Fruit fly (Drosophila melanogaster) whole organism, embryonic: ENCODE data around the gene Gr64d.

Experiments
- ATbp ChIP-seq: fragments of 200-800 bp; sonication (Bioruptor generic); optimal IDR thresholded peaks from 2 replicates; lab custom pipeline; 2017; ENCODE audit warnings: missing biosample characterization, mild to moderate bottlenecking, missing genetic modification characterization, missing genetic modification reagents
- Asciz ChIP-seq: fragments of 200-800 bp; sonication (Bioruptor generic); optimal IDR thresholded peaks from 2 replicates; lab custom pipeline; 2017; ENCODE audit warnings: missing biosample characterization, mild to moderate bottlenecking, missing genetic modification characterization, missing genetic modification reagents
- Atf-2 ChIP-seq: fragments of 200-800 bp; sonication (Bioruptor generic); optimal IDR thresholded peaks from 2 replicates; lab custom pipeline; 2016; ENCODE audit warnings: missing biosample characterization, missing genetic modification characterization
- Atf3 ChIP-seq: fragments of 200-800 bp; sonication (Bioruptor generic); optimal IDR thresholded peaks from 3 replicates; lab custom pipeline; 2016; ENCODE audit warnings: missing biosample characterization, missing genetic modification characterization
- Awh ChIP-seq: fragments of 200-800 bp; sonication (Bioruptor generic); IDR thresholded peaks from 2 replicates; pipeline ENCODE4, ENCODE4 v1.3.6; 2022; ENCODE audit warnings: missing biosample characterization, missing genetic modification characterization
- CG1024 ChIP-seq: fragments of 200-800 bp; sonication (Bioruptor generic); IDR thresholded peaks from 2 replicates; pipeline ENCODE4 v1.3.6; 2022; ENCODE audit warnings: missing biosample characterization, missing genetic modification characterization
- CG11695 ChIP-seq: fragments of 200-800 bp; sonication (Bioruptor generic); IDR thresholded peaks from 3 replicates; pipeline ENCODE4 v1.3.6; 2022; ENCODE audit warnings: missing biosample characterization, missing genetic modification characterization
- CG12071 ChIP-seq: fragments of 200-800 bp; sonication (Bioruptor generic); optimal IDR thresholded peaks from 3 replicates; lab custom pipeline; 2018; ENCODE audit warnings: missing biosample characterization, mild to moderate bottlenecking, missing genetic modification characterization
- CG13894 ChIP-seq: fragments of 200-800 bp; sonication (Bioruptor generic); optimal IDR thresholded peaks from 3 replicates; lab custom pipeline; 2018; ENCODE audit warnings: missing biosample characterization, mild to moderate bottlenecking, missing genetic modification characterization, moderate library complexity
- CG14050 ChIP-seq: fragments of 200-800 bp; sonication (Bioruptor generic); IDR thresholded peaks from 3 replicates; pipeline ENCODE4 v1.3.6; 2022; ENCODE audit warnings: missing biosample characterization, missing genetic modification characterization
- CG2199 ChIP-seq: fragments of 200-800 bp; sonication (Bioruptor generic); IDR thresholded peaks from 3 replicates; pipeline ENCODE4 v1.3.6; 2022; ENCODE audit warnings: missing biosample characterization, missing genetic modification characterization
- CG2202 ChIP-seq: fragments of 200-800 bp; sonication (Bioruptor generic); optimal IDR thresholded peaks from 2 replicates; lab custom pipeline; 2018; ENCODE audit warnings: missing biosample characterization, mild to moderate bottlenecking, missing genetic modification characterization
- CG31224 ChIP-seq: fragments of 200-800 bp; sonication (Bioruptor generic); IDR thresholded peaks from 2 replicates; pipeline ENCODE4 v1.3.6; 2022; ENCODE audit warnings: missing biosample characterization, missing genetic modification characterization
- CG33557 ChIP-seq: fragments of 200-800 bp; sonication (Bioruptor generic); optimal IDR thresholded peaks from 2 replicates; lab custom pipeline; 2019; ENCODE audit warnings: missing biosample characterization, mild to moderate bottlenecking, missing genetic modification characterization, moderate library complexity
- CG4282 ChIP-seq: fragments of 200-800 bp; sonication (Bioruptor generic); optimal IDR thresholded peaks from 2 replicates; lab custom pipeline; 2016; ENCODE audit warnings: missing biosample characterization, missing genetic modification characterization
- CG4360 ChIP-seq: fragments of 200-800 bp; sonication (Bioruptor generic); IDR thresholded peaks from 2 replicates; pipeline ENCODE4 v1.3.6; 2022; ENCODE audit warnings: missing biosample characterization, missing genetic modification characterization
- CG4730 ChIP-seq: fragments of 200-800 bp; sonication (Bioruptor generic); IDR thresholded peaks from 2 replicates; pipeline ENCODE4 v1.3.6; 2022; ENCODE audit warnings: missing biosample characterization, missing genetic modification characterization
- CG6175 ChIP-seq: fragments of 200-800 bp; sonication (Bioruptor generic); IDR thresholded peaks from 3 replicates; pipeline ENCODE4 v1.3.6; 2022; ENCODE audit warnings: missing biosample characterization, missing genetic modification characterization
- CG8281 ChIP-seq: fragments of 200-800 bp; sonication (Bioruptor generic); optimal IDR thresholded peaks from 2 replicates; lab custom pipeline; 2018; ENCODE audit warnings: missing biosample characterization, mild to moderate bottlenecking, missing genetic modification characterization, moderate library complexity
- CG8290 ChIP-seq, 3 experiments: fragments of 200-800 bp; sonication (Bioruptor generic); optimal IDR thresholded peaks; 2 replicates each; lab custom pipeline; 2016 to 2019; ENCODE audit warnings: missing biosample characterization in 3 of 3, missing genetic modification characterization in 3 of 3, mild to moderate bottlenecking in 2 of 3, moderate library complexity in 1 of 3
- CG9609 ChIP-seq: fragments of 200-800 bp; sonication (Bioruptor generic); optimal IDR thresholded peaks from 3 replicates; lab custom pipeline; 2016; ENCODE audit warnings: missing biosample characterization, missing genetic modification characterization
- D ChIP-seq, 2 experiments: fragments of 200-800 bp in 1 of 2; fragments of >200 bp in 1 of 2; sonication (Bioruptor generic) in 1 of 2; optimal IDR thresholded peaks; 2 replicates in 1 of 2; 3 replicates in 1 of 2; lab custom pipeline; 2017; ENCODE audit warnings: mild to moderate bottlenecking in 1 of 2, missing biosample characterization in 1 of 2, missing genetic modification characterization in 1 of 2, missing genetic modification reagents in 1 of 2
- Deaf1 ChIP-seq: fragments of 200-800 bp; optimal IDR thresholded peaks from 3 replicates; lab custom pipeline; 2019; ENCODE audit warnings: missing biosample characterization, mild to moderate bottlenecking, missing genetic modification characterization, moderate library complexity
- Dip2 ChIP-seq: fragments of 200-800 bp; sonication (Bioruptor generic); IDR thresholded peaks from 2 replicates; pipeline ENCODE4 v1.3.6; 2022; ENCODE audit warnings: missing biosample characterization, missing genetic modification characterization
- Dll ChIP-seq: fragments of 200-800 bp; sonication (Bioruptor generic); IDR thresholded peaks from 4 replicates; pipeline ENCODE4 v1.3.6; 2022; ENCODE audit warnings: missing biosample characterization, missing genetic modification characterization; ENCODE audit not compliant: partially characterized antibody
- Ets65A ChIP-seq: fragments of 200-800 bp; sonication (Bioruptor generic); peaks from one replicate; lab custom pipeline; 2016; ENCODE audit warnings: missing biosample characterization, missing genetic modification characterization
- H2.0 ChIP-seq: fragments of 200-800 bp; sonication (Bioruptor generic); IDR thresholded peaks from 2 replicates; pipeline ENCODE4 v1.3.6; 2022; ENCODE audit warnings: missing biosample characterization, missing genetic modification characterization
- HLH4C ChIP-seq: fragments of 200-800 bp; sonication (Bioruptor generic); IDR thresholded peaks from 3 replicates; pipeline ENCODE4 v1.3.6; 2022; ENCODE audit warnings: missing biosample characterization, missing genetic modification characterization; ENCODE audit not compliant: partially characterized antibody
- Jarid2 ChIP-seq: fragments of 200-800 bp; sonication (Bioruptor generic); optimal IDR thresholded peaks from 3 replicates; lab custom pipeline; 2017; ENCODE audit warnings: mild to moderate bottlenecking, missing biosample characterization, missing genetic modification reagents, missing genetic modification characterization
- MBD-R2 ChIP-seq: fragments of 200-800 bp; sonication (Bioruptor generic); IDR thresholded peaks from 2 replicates; pipeline ENCODE4 v1.3.6; 2022; ENCODE audit warnings: missing biosample characterization, missing genetic modification characterization
- NC2β ChIP-seq: fragments of 200-800 bp; sonication (Bioruptor generic); optimal IDR thresholded peaks from 2 replicates; lab custom pipeline; 2016; ENCODE audit warnings: missing biosample characterization, missing genetic modification characterization
- Ravus ChIP-seq: fragments of 200-800 bp; sonication (Bioruptor generic); IDR thresholded peaks from 2 replicates; pipeline ENCODE4 v1.3.6; 2022; ENCODE audit warnings: missing biosample characterization, missing genetic modification characterization
- Sin3A ChIP-seq: fragments of >200 bp; optimal IDR thresholded peaks from 2 replicates; lab custom pipeline; 2018
- Spps ChIP-seq: fragments of 200-800 bp; sonication (Bioruptor generic); optimal IDR thresholded peaks from 2 replicates; lab custom pipeline; 2018; ENCODE audit warnings: missing biosample characterization, mild to moderate bottlenecking, missing genetic modification characterization
- Trl ChIP-seq, 3 experiments: fragments of >200 bp in 2 of 3; fragments of 200-800 bp in 1 of 3; sonication (Bioruptor generic) in 1 of 3; optimal IDR thresholded peaks; 2 replicates in 1 of 3; 3 replicates in 2 of 3; lab custom pipeline; 2016 to 2017; ENCODE audit warnings: missing biosample characterization in 1 of 3, missing genetic modification characterization in 1 of 3
- YL-1 ChIP-seq: fragments of 200-800 bp; sonication (Bioruptor generic); optimal IDR thresholded peaks from 3 replicates; lab custom pipeline; 2017; ENCODE audit warnings: missing biosample characterization, mild to moderate bottlenecking, missing genetic modification characterization
- ac ChIP-seq: fragments of 200-800 bp; sonication (Bioruptor generic); optimal IDR thresholded peaks from 3 replicates; lab custom pipeline; 2017; ENCODE audit warnings: missing biosample characterization, mild to moderate bottlenecking, missing genetic modification characterization
- btn ChIP-seq: fragments of 200-800 bp; sonication (Bioruptor generic); optimal IDR thresholded peaks from 2 replicates; lab custom pipeline; 2016; ENCODE audit warnings: missing biosample characterization, missing genetic modification characterization
- chif ChIP-seq, 2 experiments: fragments of 200-800 bp; sonication (Bioruptor generic); optimal IDR thresholded peaks; 3 replicates each; lab custom pipeline; 2016; ENCODE audit warnings: missing biosample characterization in 2 of 2, missing genetic modification characterization in 2 of 2
- croc ChIP-seq: fragments of 200-800 bp; sonication (Bioruptor generic); conservative IDR thresholded peaks from 3 replicates; pipeline ENCODE4 v1.3.6; 2022; ENCODE audit warnings: missing biosample characterization, missing genetic modification characterization
- fd102C ChIP-seq: fragments of 200-800 bp; sonication (Bioruptor generic); optimal IDR thresholded peaks from 2 replicates; lab custom pipeline; 2018; ENCODE audit warnings: missing biosample characterization, mild to moderate bottlenecking, missing genetic modification characterization, moderate library complexity
- fu2 ChIP-seq: fragments of 200-800 bp; sonication (Bioruptor generic); optimal IDR thresholded peaks from 2 replicates; lab custom pipeline; 2016; ENCODE audit warnings: missing biosample characterization, missing genetic modification characterization
- gro ChIP-seq: fragments of 200-800 bp; sonication (Bioruptor generic); optimal IDR thresholded peaks from 2 replicates; lab custom pipeline; 2016; ENCODE audit warnings: missing biosample characterization, missing genetic modification characterization
- inv ChIP-seq: fragments of 200-800 bp; sonication (Bioruptor generic); IDR thresholded peaks from 2 replicates; pipeline ENCODE4 v1.3.6; 2022; ENCODE audit warnings: missing biosample characterization, missing genetic modification characterization; ENCODE audit not compliant: partially characterized antibody
- jigr1 ChIP-seq: fragments of 200-800 bp; sonication (Bioruptor generic); IDR thresholded peaks from 3 replicates; pipeline ENCODE4 v1.3.6; 2022; ENCODE audit warnings: missing biosample characterization, missing genetic modification characterization
- nom ChIP-seq: fragments of 200-800 bp; sonication (Bioruptor generic); optimal IDR thresholded peaks from 2 replicates; lab custom pipeline; 2017; ENCODE audit warnings: missing biosample characterization, missing genetic modification characterization, mild to moderate bottlenecking, moderate library complexity, missing genetic modification reagents
- otp ChIP-seq: fragments of 200-800 bp; sonication (Bioruptor generic); IDR thresholded peaks from 3 replicates; pipeline ENCODE4, ENCODE4 v1.3.6; 2022; ENCODE audit warnings: missing biosample characterization, missing genetic modification characterization
- pho ChIP-seq: fragments of 200-800 bp; sonication (Bioruptor generic); optimal IDR thresholded peaks from 2 replicates; lab custom pipeline; 2016; ENCODE audit warnings: missing biosample characterization, missing genetic modification characterization
- tin ChIP-seq: fragments of 200-800 bp; sonication (Bioruptor generic); optimal IDR thresholded peaks from 3 replicates; lab custom pipeline; 2016; ENCODE audit warnings: missing biosample characterization, missing genetic modification characterization
- ttk ChIP-seq: fragments of 200-800 bp; sonication (Bioruptor generic); IDR thresholded peaks from 2 replicates; pipeline ENCODE4 v2.1.2; 2022; ENCODE audit warnings: missing biosample characterization, missing genetic modification characterization

Gr64d gene

DNA sequence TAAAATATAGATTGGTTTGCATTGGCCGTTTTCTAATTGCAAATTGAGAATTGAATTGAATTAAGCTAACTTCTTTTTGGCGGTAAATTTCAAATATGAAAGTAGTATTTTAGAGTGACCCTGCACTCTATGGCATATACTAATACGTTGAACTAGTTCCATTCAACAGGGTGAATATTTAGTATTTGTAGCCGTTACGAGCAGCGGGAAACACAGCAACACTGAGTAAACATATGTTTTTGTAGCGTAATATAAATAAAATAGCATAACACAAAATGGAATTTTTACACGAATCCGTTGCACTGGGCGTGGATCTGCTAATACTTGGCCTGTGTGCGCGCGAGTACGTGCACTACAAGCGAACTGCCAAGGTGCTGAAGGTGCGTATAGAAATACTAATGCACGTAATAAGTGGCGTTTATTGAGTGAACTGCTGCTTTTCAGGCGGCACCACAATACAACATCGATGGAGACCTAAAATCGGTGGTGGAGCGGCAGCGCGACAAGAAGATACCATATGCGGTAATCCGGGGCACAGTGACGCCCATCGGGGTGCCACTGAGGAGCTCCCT, 10.5 kb upstream of the Gr64d start, which contains the start of gene Mul1 (continued):
- no peak for TF ChIP-seq Trl (optimal IDR thresholded peaks at IDR 0.05; lab: Kevin White, UChicago)
- no peak for TF ChIP-seq Trl (GFP tag; optimal IDR thresholded peaks at IDR 0.05; lab: Kevin White, UChicago)
- no peak for TF ChIP-seq fu2 (GFP tag; lab: Kevin White, UChicago)
- no peak for TF ChIP-seq jigr1 (GFP tag; lab: Robert Waterston, UW)
- no peak for TF ChIP-seq Awh
- TF ChIP-seq Dll (GFP tag; lab: Robert Waterston, UW), result no peak
- TF ChIP-seq CG31224 (GFP tag; lab: Robert Waterston, UW), result no peak
- TF ChIP-seq Dip2 (GFP tag; lab: Robert Waterston, UW), result no peak
- no peak for TF ChIP-seq ac (GFP tag; lab: Kevin White, UChicago)
- no peak for TF ChIP-seq CG8290 (GFP tag; optimal IDR thresholded peaks at IDR 0.05; lab: Kevin White, UChicago)
- peak in 1 of 2 experiments; percentile 45 for TF ChIP-seq CG8290 (tag; optimal IDR thresholded peaks at IDR 0.05; lab: Kevin White, UChicago)
- no peak for TF ChIP-seq CG33557
- TF ChIP-seq CG9609 (GFP tag; lab: Kevin White, UChicago), result no peak
- TF ChIP-seq tin (GFP tag; lab: Kevin White, UChicago), result no peak
- TF ChIP-seq H2.0 (GFP tag; lab: Robert Waterston, UW), result no peak
- no peak for TF ChIP-seq ttk (GFP tag; lab: Robert Waterston, UW)
- TF ChIP-seq inv (GFP tag; lab: Robert Waterston, UW), result no peak
- no peak for TF ChIP-seq nom (GFP tag; lab: Kevin White, UChicago)
- no peak for TF ChIP-seq croc (GFP tag; lab: Robert Waterston, UW)
- TF ChIP-seq CG2202 (tag; lab: Kevin White, UChicago), result no peak
- TF ChIP-seq pho (GFP tag; lab: Kevin White, UChicago), result no peak
- no peak for TF ChIP-seq CG4282 (GFP tag; lab: Kevin White, UChicago)
- no peak for TF ChIP-seq Atf-2 (GFP tag; lab: Kevin White, UChicago)
- no peak for TF ChIP-seq CG14050 (GFP tag; lab: Robert Waterston, UW)
- TF ChIP-seq CG4730 (GFP tag; lab: Robert Waterston, UW), result no peak
- no peak for TF ChIP-seq btn
- TF ChIP-seq NC2β (GFP tag; lab: Kevin White, UChicago), result no peak
- TF ChIP-seq Ets65A, result no peak
- no peak for TF ChIP-seq CG1024 (GFP tag; lab: Robert Waterston, UW)
- TF ChIP-seq CG8281 (tag; lab: Kevin White, UChicago), result no peak
- no peak for TF ChIP-seq gro (GFP tag; lab: Kevin White, UChicago)
- TF ChIP-seq YL-1, result peak; percentile 42
- no peak for TF ChIP-seq Spps (tag; lab: Kevin White, UChicago)
- no peak for TF ChIP-seq CG11695 (GFP tag; lab: Robert Waterston, UW)
- TF ChIP-seq Sin3A (lab: Kevin White, UChicago), result peak; percentile 3
- no peak for TF ChIP-seq Ravus
- TF ChIP-seq HLH4C (GFP tag; lab: Robert Waterston, UW), result 0 out of 3 replicates have a peak, but pooled peaks have one; percentile 26
- no peak for TF ChIP-seq Deaf1 (tag; lab: Kevin White, UChicago)
- no peak for TF ChIP-seq Atf3
- TF ChIP-seq CG13894, result no peak
- TF ChIP-seq Jarid2, result no peak
- no peak for TF ChIP-seq CG4360
- no peak for TF ChIP-seq chif (GFP tag; optimal IDR thresholded peaks at IDR 0.05; lab: Kevin White, UChicago)
- peak; percentile 83 for TF ChIP-seq MBD-R2 (GFP tag; lab: Robert Waterston, UW)
- TF ChIP-seq ATbp (GFP tag; lab: Kevin White, UChicago), result no peak
- TF ChIP-seq CG6175 (GFP tag; lab: Robert Waterston, UW), result no peak
- TF ChIP-seq CG2199 (GFP tag; lab: Robert Waterston, UW), result no peak
- no peak for TF ChIP-seq fd102C (GFP tag; lab: Kevin White, UChicago)
- no peak for TF ChIP-seq D (optimal IDR thresholded peaks at IDR 0.05; lab: Kevin White, UChicago)
- no peak for TF ChIP-seq D (GFP tag; optimal IDR thresholded peaks at IDR 0.05; lab: Kevin White, UChicago)
- TF ChIP-seq CG12071 (GFP tag; lab: Kevin White, UChicago), result no peak
- no peak for TF ChIP-seq Asciz (GFP tag; lab: Kevin White, UChicago)
- no peak for TF ChIP-seq otp (GFP tag; lab: Robert Waterston, UW)
